Fruit fly (Drosophila melanogaster) whole organism, adult: Measurements from ENCODE around the gene IPIP.
A peak's percentile ranks its signal among the peaks of the same experiment; 100 is the strongest.

Experiments
- CG11617 ChIP-seq: fragments of 200-800 bp; sonication (Bioruptor generic); optimal IDR thresholded peaks from 2 replicates; lab custom pipeline; 2017; ENCODE audit warnings: mild to moderate bottlenecking, missing biosample characterization, missing genetic modification reagents, missing genetic modification characterization
- CG12768 ChIP-seq: fragments of 200-800 bp; sonication (Bioruptor generic); optimal IDR thresholded peaks from 2 replicates; lab custom pipeline; 2017; ENCODE audit warnings: missing biosample characterization, missing genetic modification characterization, mild to moderate bottlenecking, moderate library complexity, missing genetic modification reagents
- CG14711 ChIP-seq: fragments of 200-800 bp; sonication (Bioruptor generic); optimal IDR thresholded peaks from 2 replicates; lab custom pipeline; 2018; ENCODE audit warnings: missing biosample characterization, mild to moderate bottlenecking, missing genetic modification characterization, moderate library complexity
- CG1620 ChIP-seq: fragments of 200-800 bp; sonication (Bioruptor generic); optimal IDR thresholded peaks from 2 replicates; lab custom pipeline; 2016; ENCODE audit warnings: missing biosample characterization, missing genetic modification characterization
- CG33017 ChIP-seq: fragments of 200-800 bp; sonication (Bioruptor generic); optimal IDR thresholded peaks from 2 replicates; lab custom pipeline; 2018; ENCODE audit warnings: missing biosample characterization, mild to moderate bottlenecking, missing genetic modification characterization, moderate library complexity
- CG5204 ChIP-seq: fragments of 200-800 bp; sonication (Bioruptor generic); optimal IDR thresholded peaks from 2 replicates; lab custom pipeline; 2016; ENCODE audit warnings: missing biosample characterization, missing genetic modification characterization
- CG7045 ChIP-seq: fragments of 200-800 bp; sonication (Bioruptor generic); optimal IDR thresholded peaks from 2 replicates; lab custom pipeline; 2017; ENCODE audit warnings: missing biosample characterization, mild to moderate bottlenecking, missing genetic modification characterization
- CG7101 ChIP-seq: fragments of 200-800 bp; sonication (Bioruptor generic); optimal IDR thresholded peaks from 2 replicates; lab custom pipeline; 2018; ENCODE audit warnings: missing biosample characterization, mild to moderate bottlenecking, missing genetic modification characterization, moderate library complexity
- Clk ChIP-seq: fragments of 200-800 bp; sonication (Bioruptor generic); optimal IDR thresholded peaks from 2 replicates; lab custom pipeline; 2017; ENCODE audit warnings: missing biosample characterization, missing genetic modification characterization
- Crg-1 ChIP-seq: fragments of 200-800 bp; sonication (Bioruptor generic); optimal IDR thresholded peaks from 2 replicates; lab custom pipeline; 2016; ENCODE audit warnings: missing biosample characterization, missing genetic modification characterization
- Hr96 ChIP-seq: fragments of 200-800 bp; sonication (Bioruptor generic); optimal IDR thresholded peaks from 2 replicates; lab custom pipeline; 2016; ENCODE audit warnings: missing biosample characterization, missing genetic modification characterization
- Mnt ChIP-seq: fragments of 200-800 bp; sonication (Bioruptor generic); optimal IDR thresholded peaks from 2 replicates; lab custom pipeline; 2016; ENCODE audit warnings: missing biosample characterization, mild to moderate bottlenecking, missing genetic modification characterization
- bab1 ChIP-seq: fragments of 200-800 bp; sonication (Bioruptor generic); optimal IDR thresholded peaks from 3 replicates; lab custom pipeline; 2019; ENCODE audit warnings: missing biosample characterization, mild to moderate bottlenecking, missing genetic modification characterization, moderate library complexity
- cic ChIP-seq: fragments of 200-800 bp; sonication (Bioruptor generic); optimal IDR thresholded peaks from 2 replicates; lab custom pipeline; 2017; ENCODE audit warnings: missing biosample characterization, mild to moderate bottlenecking, missing genetic modification characterization, moderate library complexity
- cnc ChIP-seq, 2 experiments: fragments of >200 bp; optimal IDR thresholded peaks; 2 replicates each; lab custom pipeline; 2017
- kay ChIP-seq: fragments of 200-800 bp; sonication (Bioruptor generic); peaks from one replicate; lab custom pipeline; 2016; ENCODE audit warnings: missing biosample characterization, missing genetic modification characterization, borderline replicate concordance
- ovo ChIP-seq: fragments of 200-800 bp; sonication (Bioruptor generic); optimal IDR thresholded peaks from 2 replicates; lab custom pipeline; 2016; ENCODE audit warnings: missing biosample characterization, missing genetic modification characterization
- pad ChIP-seq: fragments of 200-800 bp; sonication (Bioruptor generic); optimal IDR thresholded peaks from 3 replicates; lab custom pipeline; 2017; ENCODE audit warnings: missing biosample characterization, missing genetic modification characterization, mild to moderate bottlenecking, moderate library complexity, missing genetic modification reagents
- tj ChIP-seq: fragments of 200-800 bp; sonication (Bioruptor generic); optimal IDR thresholded peaks from 3 replicates; lab custom pipeline; 2017; ENCODE audit warnings: missing biosample characterization, mild to moderate bottlenecking, missing genetic modification characterization, moderate library complexity
- toe ChIP-seq: fragments of 200-800 bp; sonication (Bioruptor generic); optimal IDR thresholded peaks from 2 replicates; lab custom pipeline; 2016; ENCODE audit warnings: missing biosample characterization, missing genetic modification characterization

Gene IPIP

dm6 chr2L:6085733-6086317 is 38.0 kb downstream of the IPIP start:
- no peak for TF ChIP-seq CG7045 (GFP tag; lab: Kevin White, UChicago)
- TF ChIP-seq Crg-1 (GFP tag; lab: Kevin White, UChicago) = no peak
- no peak for TF ChIP-seq toe
- TF ChIP-seq CG33017 = no peak
- no peak for TF ChIP-seq CG14711 (tag; lab: Kevin White, UChicago)
- TF ChIP-seq CG1620 (GFP tag; lab: Kevin White, UChicago) = no peak
- TF ChIP-seq Hr96 (GFP tag; lab: Kevin White, UChicago) = no peak
- TF ChIP-seq bab1 (GFP tag; lab: Kevin White, UChicago) = no peak
- no peak for TF ChIP-seq cic (GFP tag; lab: Kevin White, UChicago)

DNA sequence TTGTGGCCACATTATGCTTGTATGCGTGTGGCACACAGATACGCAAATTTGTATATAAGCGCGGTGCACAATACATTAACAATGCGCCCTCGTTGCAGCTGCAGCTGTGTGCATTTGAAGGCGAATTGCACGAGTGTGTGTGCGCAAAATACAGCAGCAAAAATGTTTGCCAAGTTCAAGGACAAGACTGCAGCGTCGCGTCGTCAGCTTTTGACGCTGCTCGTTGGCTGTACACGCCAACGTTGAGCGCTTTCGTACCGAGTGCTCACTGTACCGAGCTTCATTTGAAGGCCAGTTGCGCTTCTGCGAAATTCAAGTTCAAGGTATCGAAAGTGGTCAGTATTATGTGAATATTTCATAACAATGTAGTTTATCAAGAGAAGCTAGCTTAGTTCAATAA is 39.0 kb downstream of the IPIP start:
- no peak for TF ChIP-seq Hr96 (GFP tag; lab: Kevin White, UChicago)
- TF ChIP-seq ovo (GFP tag; lab: Kevin White, UChicago) = no peak
- peak; percentile 8 for TF ChIP-seq CG14711 (tag; lab: Kevin White, UChicago)
- no peak for TF ChIP-seq CG7045 (GFP tag; lab: Kevin White, UChicago)
- no peak for TF ChIP-seq kay (GFP tag; lab: Kevin White, UChicago)
- peak; percentile 20 for TF ChIP-seq CG12768 (GFP tag; lab: Kevin White, UChicago)
- peak; percentile 29 for TF ChIP-seq tj

dm6 chr2L:6087685-6088084 is 39.9 kb downstream of the IPIP start:
- TF ChIP-seq Crg-1 (GFP tag; lab: Kevin White, UChicago) = no peak
- no peak for TF ChIP-seq CG12768 (GFP tag; lab: Kevin White, UChicago)
- TF ChIP-seq CG14711 (tag; lab: Kevin White, UChicago) = no peak
- no peak for TF ChIP-seq CG7101
- no peak for TF ChIP-seq Hr96 (GFP tag; lab: Kevin White, UChicago)
- no peak for TF ChIP-seq cic (GFP tag; lab: Kevin White, UChicago)
- TF ChIP-seq bab1 (GFP tag; lab: Kevin White, UChicago) = no peak
- no peak for TF ChIP-seq cnc (optimal IDR thresholded peaks at IDR 0.05; lab: Kevin White, UChicago)
- TF ChIP-seq CG5204 (GFP tag; lab: Kevin White, UChicago) = no peak
- no peak for TF ChIP-seq CG11617 (GFP tag; lab: Kevin White, UChicago)
- TF ChIP-seq tj = no peak
- TF ChIP-seq toe = no peak
- TF ChIP-seq CG1620 (GFP tag; lab: Kevin White, UChicago) = no peak

DNA sequence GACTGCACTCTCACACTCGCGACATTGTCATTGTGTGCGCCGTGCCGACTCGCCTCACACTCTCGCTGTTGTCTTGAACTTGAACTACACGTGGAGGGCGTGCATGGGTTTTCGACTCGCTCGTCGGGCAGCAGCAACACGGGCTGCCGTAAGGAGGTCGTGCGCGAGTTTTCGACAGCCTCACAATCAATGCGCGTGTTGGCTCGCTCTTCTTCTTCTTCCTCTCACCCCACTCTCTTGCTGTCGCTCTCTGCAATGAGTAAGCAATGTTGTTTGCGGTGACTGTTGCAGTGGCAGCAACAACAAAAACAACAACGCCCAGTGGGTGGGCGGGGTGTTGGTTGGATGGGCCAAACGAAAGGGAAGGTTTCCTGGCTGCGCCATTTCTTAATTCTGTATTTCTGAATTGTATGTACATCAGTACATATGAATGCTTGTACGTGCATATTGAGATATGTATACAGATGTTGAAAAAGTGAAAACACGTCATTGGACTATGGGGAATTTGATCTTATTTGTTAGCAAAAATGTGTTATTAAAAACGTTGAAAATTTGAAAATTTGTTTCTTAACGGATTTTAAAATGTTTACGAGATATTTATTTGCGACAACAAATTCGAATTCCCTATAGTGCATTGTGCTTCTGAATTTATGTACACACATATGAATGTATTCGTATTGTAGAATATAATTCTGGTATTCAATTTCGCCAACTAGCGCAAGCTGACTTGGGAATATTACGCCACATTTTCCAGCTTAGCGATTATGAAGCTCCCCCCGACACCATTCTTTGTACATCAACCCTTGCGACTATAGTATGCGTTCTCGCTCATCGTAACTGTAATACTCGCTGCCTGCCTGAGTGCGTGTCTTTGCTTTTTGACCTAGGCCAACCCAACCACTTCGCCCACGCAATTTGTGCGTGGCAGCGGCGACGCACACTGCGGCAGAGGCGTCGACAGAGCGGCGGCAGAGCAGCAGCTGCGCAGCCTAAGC is 40.9 kb downstream of the IPIP start:
- TF ChIP-seq pad (GFP tag; lab: Kevin White, UChicago) (peak; percentile 54), tj (peak; percentile 85), CG12768 (GFP tag; lab: Kevin White, UChicago) (peak; percentile 88), Crg-1 (GFP tag; lab: Kevin White, UChicago) (peak; percentile 49), Mnt (GFP tag; lab: Kevin White, UChicago) (peak; percentile 99), CG33017 (peak; percentile 48), bab1 (GFP tag; lab: Kevin White, UChicago) (peak; percentile 79), Clk (peak; percentile 47), CG11617 (GFP tag; lab: Kevin White, UChicago) (peak; percentile 69), cnc (optimal IDR thresholded peaks at IDR 0.05; lab: Kevin White, UChicago) (peak; percentile 91 to 93), CG5204 (GFP tag; lab: Kevin White, UChicago) (no peak), CG7045 (GFP tag; lab: Kevin White, UChicago) (peak; percentile 47), CG14711 (tag; lab: Kevin White, UChicago) (no peak), toe (no peak), cic (GFP tag; lab: Kevin White, UChicago) (peak; percentile 99), kay (GFP tag; lab: Kevin White, UChicago) (peak; percentile 100), ovo (GFP tag; lab: Kevin White, UChicago) (peak; percentile 63), CG7101 (peak; percentile 66), Hr96 (GFP tag; lab: Kevin White, UChicago) (peak; percentile 52), CG1620 (GFP tag; lab: Kevin White, UChicago) (peak; percentile 19)

- TF ChIP-seq CG33017 = no peak
- TF ChIP-seq cic (GFP tag; lab: Kevin White, UChicago) = peak; percentile 99
Measured at dm6 chr2L:6089604-6090198, 41.9 kb downstream of the IPIP start.

dm6 chr2L:6090365-6090764 is 42.6 kb downstream of the IPIP start:
- TF ChIP-seq pad (GFP tag; lab: Kevin White, UChicago) (no peak), cnc (optimal IDR thresholded peaks at IDR 0.05; lab: Kevin White, UChicago) (no peak), Mnt (GFP tag; lab: Kevin White, UChicago) (no peak), toe (no peak), Clk (no peak), CG11617 (GFP tag; lab: Kevin White, UChicago) (no peak)
